Worm (Caenorhabditis elegans) whole organism, young adult: ENCODE results near the gene C10C6.3.

Source experiments
- B0261.1 ChIP-seq: sonication (generic microtip); optimal IDR thresholded peaks from 2 replicates; lab custom pipeline; 2016; ENCODE audit warnings: mild to moderate bottlenecking, missing genetic modification characterization, moderate library complexity, missing compliant biosample characterization
- F23B12.7 ChIP-seq: sonication (generic microtip); optimal IDR thresholded peaks from 2 replicates; lab custom pipeline; 2017; ENCODE audit warnings: missing genetic modification characterization, mild to moderate bottlenecking, missing compliant biosample characterization, antibody characterized with exemption, moderate library complexity; ENCODE audit not compliant: insufficient read depth
- F52B5.7 ChIP-seq: sonication (generic microtip); optimal IDR thresholded peaks from 2 replicates; lab custom pipeline; 2016; ENCODE audit warnings: mild to moderate bottlenecking, missing genetic modification characterization, missing compliant biosample characterization
- K12H6.12 ChIP-seq: fragments of 200-800 bp; sonication (Bioruptor generic); optimal IDR thresholded peaks from 2 replicates; lab custom pipeline; 2018; ENCODE audit warnings: mild to moderate bottlenecking, missing genetic modification characterization, missing compliant biosample characterization
- T26A5.8 ChIP-seq: sonication (generic microtip); optimal IDR thresholded peaks from 2 replicates; lab custom pipeline; 2016; ENCODE audit warnings: missing genetic modification characterization, missing compliant biosample characterization
- Y56A3A.18 ChIP-seq: fragments of 200-800 bp; sonication (Bioruptor generic); IDR thresholded peaks from 2 replicates; pipeline ENCODE4 v1.3.6; 2022; ENCODE audit warnings: missing genetic modification reagents, missing genetic modification characterization, missing compliant biosample characterization
- ceh-58 ChIP-seq: fragments of 200-800 bp; sonication (Bioruptor generic); IDR thresholded peaks from 2 replicates; pipeline ENCODE4 v1.3.6; 2022; ENCODE audit warnings: missing genetic modification characterization, missing compliant biosample characterization
- ceh-79 ChIP-seq: sonication (generic microtip); optimal IDR thresholded peaks from 2 replicates; lab custom pipeline; 2017; ENCODE audit warnings: mild to moderate bottlenecking, missing genetic modification characterization, missing compliant biosample characterization
- hlh-12 ChIP-seq: sonication (generic microtip); optimal IDR thresholded peaks from 2 replicates; lab custom pipeline; 2016; ENCODE audit warnings: missing genetic modification characterization, missing compliant biosample characterization
- hsf-1 ChIP-seq: fragments of 200-800 bp; sonication (Bioruptor generic); IDR thresholded peaks from 2 replicates; pipeline ENCODE4 v1.3.6; 2022; ENCODE audit warnings: missing genetic modification reagents, missing genetic modification characterization, missing compliant biosample characterization
- lag-1 ChIP-seq: fragments of 200-800 bp; sonication (Bioruptor generic); IDR thresholded peaks from 2 replicates; pipeline ENCODE4 v1.3.6; 2022; ENCODE audit warnings: missing genetic modification reagents, missing genetic modification characterization, missing compliant biosample characterization
- lin-35 ChIP-seq, 3 experiments: fragments of 150-350 bp in 2 of 3; sonication (generic microtip) in 1 of 3; optimal IDR thresholded peaks; 2 replicates each; lab custom pipeline; 2014 to 2018; ENCODE audit warnings: missing biosample characterization in 3 of 3, missing genetic modification characterization in 3 of 3, missing genetic modification reagents in 3 of 3
- mcd-1 ChIP-seq: fragments of 200-800 bp; sonication (Bioruptor generic); IDR thresholded peaks from 2 replicates; pipeline ENCODE4 v1.3.6; 2022; ENCODE audit warnings: missing genetic modification reagents, missing genetic modification characterization, missing compliant biosample characterization
- nfya-1 ChIP-seq: sonication (generic microtip); optimal IDR thresholded peaks from 2 replicates; lab custom pipeline; 2017; ENCODE audit warnings: antibody characterized with exemption, missing compliant biosample characterization, missing genetic modification characterization, borderline replicate concordance; ENCODE audit not compliant: insufficient read depth
- pha-4 ChIP-seq: fragments of 150-350 bp; sonication (generic microtip); optimal IDR thresholded peaks from 2 replicates; lab custom pipeline; 2014; ENCODE audit warnings: missing biosample characterization, missing genetic modification reagents, missing genetic modification characterization
- repo-1 ChIP-seq: sonication (generic microtip); optimal IDR thresholded peaks from 2 replicates; lab custom pipeline; 2017; ENCODE audit warnings: mild to moderate bottlenecking, missing genetic modification characterization, missing compliant biosample characterization
- sdz-38 ChIP-seq: sonication (generic microtip); optimal IDR thresholded peaks from 2 replicates; lab custom pipeline; 2016; ENCODE audit warnings: missing genotype, missing genetic modification characterization, missing compliant biosample characterization
- sptf-2 ChIP-seq: fragments of 200-800 bp; sonication (Bioruptor generic); optimal IDR thresholded peaks from 2 replicates; lab custom pipeline; 2018; ENCODE audit warnings: mild to moderate bottlenecking, missing genetic modification characterization, missing compliant biosample characterization
- tbx-9 ChIP-seq: sonication (generic microtip); optimal IDR thresholded peaks from 2 replicates; lab custom pipeline; 2016; ENCODE audit warnings: borderline replicate concordance, missing genetic modification characterization, inconsistent platforms, missing compliant biosample characterization
- xnd-1 ChIP-seq: sonication (generic microtip); optimal IDR thresholded peaks from 2 replicates; lab custom pipeline; 2016; ENCODE audit warnings: missing genotype, missing genetic modification reagents, missing genetic modification characterization, missing compliant biosample characterization
- ztf-26 ChIP-seq: sonication (generic microtip); optimal IDR thresholded peaks from 2 replicates; lab custom pipeline; 2017; ENCODE audit warnings: missing genetic modification characterization, missing compliant biosample characterization
- ztf-6 ChIP-seq: fragments of 200-800 bp; sonication (Bioruptor generic); IDR thresholded peaks from 2 replicates; pipeline ENCODE4 v1.3.6; 2022; ENCODE audit warnings: missing genetic modification reagents, missing genetic modification characterization, missing compliant biosample characterization

The C10C6.3 gene

DNA sequence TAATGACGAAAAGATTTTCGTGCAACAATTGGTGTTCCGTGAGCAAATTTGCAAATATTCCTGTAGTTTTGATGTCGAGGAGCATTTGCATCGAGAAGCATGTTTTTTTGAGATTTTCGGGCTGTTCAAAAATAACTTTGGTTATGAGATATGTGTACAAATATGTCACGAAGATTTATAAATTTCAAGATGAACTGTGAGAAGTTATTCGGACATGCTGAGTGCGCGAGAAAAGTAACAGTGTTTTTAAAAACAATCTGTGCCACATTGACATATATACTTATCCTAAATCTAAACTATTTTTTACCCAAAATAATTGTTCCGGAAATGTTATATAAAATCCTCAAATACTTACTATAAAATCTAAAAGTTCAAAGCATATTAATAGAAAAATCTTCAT, 43.3 kb downstream of the C10C6.3 start, which contains the start of gene F22B3.7:
TSS of gene F22B3.7 (minus strand) at position 101 of the 400 bp plus-strand sequence.
- TF ChIP-seq pha-4 = no peak

DNA sequence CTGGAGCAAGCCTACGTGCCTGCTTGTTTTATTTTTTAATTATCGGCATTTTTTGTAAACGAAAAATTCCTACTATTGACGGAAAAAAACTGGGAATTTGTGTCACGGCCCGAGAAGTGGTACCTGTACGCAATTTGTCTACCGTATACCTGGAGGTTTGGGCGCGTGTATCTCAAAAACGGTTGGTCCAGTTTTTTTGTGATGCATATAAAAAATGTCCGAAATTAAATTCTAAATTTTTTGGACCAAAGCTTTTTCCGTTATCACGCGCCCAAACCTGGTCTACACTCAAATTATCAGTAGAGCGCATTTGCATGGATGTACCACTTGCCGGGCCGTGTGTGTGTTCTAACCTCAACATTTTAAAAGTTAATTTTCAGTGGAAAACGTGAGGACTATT, 48.3 kb downstream of the C10C6.3 start, which contains the start of gene F22B3.5:
TSS of gene F22B3.5 (minus strand) at position 101 of the 400 bp plus-strand sequence.
- TF ChIP-seq mcd-1 (GFP tag; lab: Robert Waterston, UW) = peak; percentile 59; the same call in 1 of the 2 replicates

DNA sequence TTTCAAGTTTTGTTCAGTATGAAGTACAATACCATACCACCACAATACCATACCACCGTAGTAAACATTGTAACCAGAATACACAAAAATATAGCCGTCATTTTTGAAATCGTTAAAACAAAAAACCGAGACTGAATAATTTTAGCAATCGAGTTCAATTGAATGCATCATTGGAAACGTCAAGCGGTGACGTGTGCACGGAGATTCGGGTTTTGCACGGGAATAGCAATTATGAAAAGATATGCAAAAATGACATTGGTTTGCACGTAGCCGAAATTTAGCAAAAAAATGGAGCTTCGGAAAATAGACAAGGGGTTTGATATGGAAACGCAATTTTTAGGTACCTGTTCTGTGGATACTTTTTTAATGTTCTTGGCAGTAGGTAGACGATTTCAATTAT, 50.1 kb downstream of the C10C6.3 start, which contains the start of gene F22B3.10:
TSS of gene F22B3.10 (minus strand) at position 101 of the 400 bp plus-strand sequence.
- TF ChIP-seq T26A5.8 (tag; lab: Kevin White, UChicago) (no peak), nfya-1 (tag; lab: Kevin White, UChicago) (no peak), hsf-1 (GFP tag; lab: Robert Waterston, UW) (no peak), lin-35 (GFP tag; optimal IDR thresholded peaks at IDR 0.05; lab: Kevin White, UChicago) (no peak), K12H6.12 (tag; lab: Kevin White, UChicago) (no peak), ztf-6 (GFP tag; lab: Robert Waterston, UW) (no peak), repo-1 (tag; lab: Kevin White, UChicago) (no peak), lag-1 (GFP tag; lab: Robert Waterston, UW) (no peak), ztf-26 (no peak), B0261.1 (no peak), ceh-79 (tag; lab: Kevin White, UChicago) (no peak), hlh-12 (no peak), sdz-38 (no peak), tbx-9 (tag; lab: Kevin White, UChicago) (no peak), F52B5.7 (tag; lab: Kevin White, UChicago) (no peak), xnd-1 (tag; lab: Kevin White, UChicago) (no peak), Y56A3A.18 (no peak), sptf-2 (GFP tag; lab: Kevin White, UChicago) (no peak), F23B12.7 (tag; lab: Kevin White, UChicago) (no peak), ceh-58 (GFP tag; lab: Robert Waterston, UW) (no peak)
- TF ChIP-seq, all 124 proteins: peak for 0
